Worm (Caenorhabditis elegans): Measurements from ENCODE around the gene arx-5.

DNA sequence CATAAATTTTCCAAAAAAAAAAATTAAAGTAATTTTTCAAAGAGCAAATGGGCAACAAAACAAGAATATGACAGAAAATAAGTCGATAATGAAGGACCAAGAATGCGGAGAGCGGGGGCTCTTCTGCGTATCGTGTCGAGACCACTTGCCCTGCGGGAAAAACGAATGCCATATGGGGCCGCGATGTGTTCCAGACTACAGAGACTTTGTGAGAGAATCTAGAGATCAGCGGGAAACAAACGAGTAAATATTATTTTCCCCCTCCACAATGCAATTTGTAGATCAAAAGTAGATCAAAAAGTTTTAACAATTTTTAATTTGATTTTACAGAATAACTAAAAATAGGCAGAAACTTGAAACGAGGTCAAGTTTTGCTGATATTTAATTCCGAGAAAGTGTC is 22.3 kb upstream of the arx-5 start:
- TF ChIP-seq ZK546.5 (tag; optimal IDR thresholded peaks at IDR 0.05) = no peak
- no peak for TF ChIP-seq nhr-11 (tag; optimal IDR thresholded peaks at IDR 0.05)
- TF ChIP-seq ztf-11 (tag; optimal IDR thresholded peaks at IDR 0.05) = no peak
- TF ChIP-seq nhr-77 (tag; optimal IDR thresholded peaks at IDR 0.05) = no peak
- no peak for TF ChIP-seq elt-2 (tag; optimal IDR thresholded peaks at IDR 0.05)
- no peak for TF ChIP-seq nhr-25 (tag; optimal IDR thresholded peaks at IDR 0.05)
- TF ChIP-seq fos-1 (tag; optimal IDR thresholded peaks at IDR 0.05) = no peak
- no peak for TF ChIP-seq unc-39 (tag; optimal IDR thresholded peaks at IDR 0.05)
- TF ChIP-seq unc-62 (GFP tag; optimal IDR thresholded peaks at IDR 0.05) = no peak
- TF ChIP-seq ama-1 (optimal IDR thresholded peaks at IDR 0.05) = no peak
- TF ChIP-seq nhr-28 (tag; optimal IDR thresholded peaks at IDR 0.05) = no peak
- no peak for TF ChIP-seq aly-2 (tag; optimal IDR thresholded peaks at IDR 0.05)

Measured in whole organism, L3 larva.